Worm (Caenorhabditis elegans) whole organism, midembryonic: ENCODE results near the gene Y43B11AR.1.

Experiments used
- T22C8.4 ChIP-seq: fragments of 200-800 bp; sonication (Bioruptor generic); IDR thresholded peaks from 2 replicates; pipeline ENCODE4 v1.3.6; 2022; ENCODE audit warnings: missing genetic modification characterization, missing compliant biosample characterization
- cog-1 ChIP-seq: sonication (generic microtip); optimal IDR thresholded peaks from 2 replicates; lab custom pipeline; 2016; ENCODE audit warnings: missing genetic modification characterization, missing compliant biosample characterization
- flt-1 ChIP-seq: fragments of 200-800 bp; sonication (Bioruptor generic); IDR thresholded peaks from 2 replicates; pipeline ENCODE4 v1.3.6; 2022; ENCODE audit warnings: missing genetic modification characterization, missing compliant biosample characterization
- klf-2 ChIP-seq: fragments of 200-800 bp; sonication (Bioruptor generic); conservative IDR thresholded peaks from 2 replicates; pipeline ENCODE4 v1.3.6; 2022; ENCODE audit warnings: missing genetic modification reagents, missing genetic modification characterization, missing compliant biosample characterization
- med-1 ChIP-seq: sonication (generic microtip); optimal IDR thresholded peaks from 2 replicates; lab custom pipeline; 2017; ENCODE audit warnings: missing genetic modification characterization, mild to moderate bottlenecking, missing compliant biosample characterization, antibody characterized with exemption, missing genetic modification reagents; ENCODE audit not compliant: insufficient read depth
- ref-1 ChIP-seq: fragments of 200-800 bp; sonication (Bioruptor generic); conservative IDR thresholded peaks from 2 replicates; pipeline ENCODE4 v1.3.6; 2022; ENCODE audit warnings: missing genetic modification reagents, missing genetic modification characterization, missing compliant biosample characterization
- tab-1 ChIP-seq: fragments of 200-800 bp; sonication (Bioruptor generic); IDR thresholded peaks from 2 replicates; pipeline ENCODE4 v1.3.6; 2022; ENCODE audit warnings: missing genetic modification characterization, missing compliant biosample characterization
- ztf-23 ChIP-seq: fragments of 200-800 bp; sonication (Bioruptor generic); IDR thresholded peaks from 2 replicates; pipeline ENCODE4 v1.3.6; 2022; ENCODE audit warnings: missing genetic modification reagents, missing genetic modification characterization, missing compliant biosample characterization
- ztf-29 ChIP-seq: fragments of 200-800 bp; sonication (Bioruptor generic); IDR thresholded peaks from 2 replicates; pipeline ENCODE4 v1.3.6; 2022; ENCODE audit warnings: missing genetic modification reagents, missing genetic modification characterization, missing compliant biosample characterization

Gene Y43B11AR.1

ce11 chrIV:7081214-7081613, at the start of gene Y43B11AR.1:
Y43B11AR.1 (plus strand) TSS chrIV:7081514.
- TF ChIP-seq klf-2 (no peak), flt-1 (no peak), T22C8.4 (GFP tag; lab: Robert Waterston, UW) (no peak), cog-1 (tag; lab: Kevin White, UChicago) (no peak), ztf-29 (no peak), ztf-23 (GFP tag; lab: Robert Waterston, UW) (no peak), med-1 (no peak), ref-1 (GFP tag; lab: Robert Waterston, UW) (no peak), tab-1 (no peak)

ce11 chrIV:7032459-7032858, 48.9 kb upstream of the Y43B11AR.1 start, which contains the start of gene C06G3.8:
C06G3.8 (minus strand) TSS chrIV:7032559.
- TF ChIP-seq flt-1 (no peak), ztf-23 (GFP tag; lab: Robert Waterston, UW) (no peak), tab-1 (no peak), ztf-29 (no peak), med-1 (no peak), klf-2 (no peak), ref-1 (GFP tag; lab: Robert Waterston, UW) (no peak), T22C8.4 (GFP tag; lab: Robert Waterston, UW) (no peak), cog-1 (tag; lab: Kevin White, UChicago) (no peak)

- TF ChIP-seq ztf-23 (GFP tag; lab: Robert Waterston, UW) = no peak
- no peak for TF ChIP-seq T22C8.4 (GFP tag; lab: Robert Waterston, UW)
- TF ChIP-seq klf-2 = no peak
- no peak for TF ChIP-seq tab-1
- no peak for TF ChIP-seq ref-1 (GFP tag; lab: Robert Waterston, UW)
- no peak for TF ChIP-seq ztf-29
- TF ChIP-seq cog-1 (tag; lab: Kevin White, UChicago) = no peak
Observed at ce11 chrIV:7035823-7036222, 45.5 kb upstream of the Y43B11AR.1 start, which contains the start of gene C06G3.3. C06G3.3 (plus strand) TSS chrIV:7036123.

- TF ChIP-seq T22C8.4 (GFP tag; lab: Robert Waterston, UW) = no peak
- TF ChIP-seq med-1 = no peak
Observed at ce11 chrIV:7036790-7037189, 44.5 kb upstream of the Y43B11AR.1 start, which contains the start of gene ufl-1. ufl-1 (minus strand) TSS chrIV:7036859.

- no peak for TF ChIP-seq klf-2
- TF ChIP-seq ref-1 (GFP tag; lab: Robert Waterston, UW) = no peak
- TF ChIP-seq flt-1 = peak; percentile 73; the same call in 1 of the 2 replicates
- peak; percentile 61 for TF ChIP-seq cog-1 (tag; lab: Kevin White, UChicago)
- peak; percentile 71 for TF ChIP-seq ztf-29
- TF ChIP-seq tab-1 = peak; percentile 80
- peak; percentile 73; the same call in 1 of the 2 replicates for TF ChIP-seq ztf-23 (GFP tag; lab: Robert Waterston, UW)
- TF ChIP-seq med-1 = peak; percentile 67
- no peak for TF ChIP-seq T22C8.4 (GFP tag; lab: Robert Waterston, UW)
Observed at ce11 chrIV:7039476-7040261, 41.6 kb upstream of the Y43B11AR.1 start, which contains the start of the genes cogc-2 and klp-18. cogc-2 (minus strand) TSS chrIV:7039580. klp-18 (plus strand) TSS chrIV:7040211.

- TF ChIP-seq klf-2 = no peak
- TF ChIP-seq med-1 = no peak
- TF ChIP-seq ref-1 (GFP tag; lab: Robert Waterston, UW) = no peak
- no peak for TF ChIP-seq flt-1
- no peak for TF ChIP-seq tab-1
- no peak for TF ChIP-seq T22C8.4 (GFP tag; lab: Robert Waterston, UW)
- TF ChIP-seq ztf-23 (GFP tag; lab: Robert Waterston, UW) = no peak
- no peak for TF ChIP-seq cog-1 (tag; lab: Kevin White, UChicago)
Observed at ce11 chrIV:7043430-7043829, 37.9 kb upstream of the Y43B11AR.1 start.

ce11 chrIV:7044552-7045139, 36.7 kb upstream of the Y43B11AR.1 start, which contains the start of gene tin-9.1:
tin-9.1 (minus strand) TSS chrIV:7044602.
- no peak for TF ChIP-seq ref-1 (GFP tag; lab: Robert Waterston, UW)
- no peak for TF ChIP-seq med-1
- TF ChIP-seq T22C8.4 (GFP tag; lab: Robert Waterston, UW) = no peak
- TF ChIP-seq ztf-23 (GFP tag; lab: Robert Waterston, UW) = no peak
- no peak for TF ChIP-seq cog-1 (tag; lab: Kevin White, UChicago)
- TF ChIP-seq tab-1 = no peak
- TF ChIP-seq ztf-29 = no peak
- TF ChIP-seq flt-1 = no peak
- TF ChIP-seq klf-2 = no peak

ce11 chrIV:7045362-7045936, 35.9 kb upstream of the Y43B11AR.1 start:
- no peak for TF ChIP-seq tab-1

- TF ChIP-seq med-1 (no peak), ref-1 (GFP tag; lab: Robert Waterston, UW) (no peak), ztf-23 (GFP tag; lab: Robert Waterston, UW) (no peak), cog-1 (tag; lab: Kevin White, UChicago) (no peak), T22C8.4 (GFP tag; lab: Robert Waterston, UW) (no peak), tab-1 (no peak), ztf-29 (no peak), flt-1 (no peak), klf-2 (no peak)
Observed at ce11 chrIV:7046641-7047361, 34.5 kb upstream of the Y43B11AR.1 start.
